Worm (Caenorhabditis elegans): ENCODE results near the gene gst-16.
"Not testable (repeated sequence)": the region's sequence is repeated elsewhere in the genome, so short reads cannot be mapped to it uniquely, and the experiment has no call there.

gst-16 gene

ce11 chrII:13664993-13665680 lies 40.9 kb upstream of the gst-16 start:
- no peak for TF ChIP-seq lsl-1 (GFP tag; optimal IDR thresholded peaks at IDR 0.05)
- no peak for TF ChIP-seq B0035.1 (tag; optimal IDR thresholded peaks at IDR 0.05)
- peak; percentile 59 for TF ChIP-seq nhr-80 (tag; optimal IDR thresholded peaks at IDR 0.05)
- TF ChIP-seq snpc-4 (GFP tag; optimal IDR thresholded peaks at IDR 0.05) = no peak
- peak; percentile 35 to 75 (median 62) for TF ChIP-seq snpc-4 (tag; optimal IDR thresholded peaks at IDR 0.05)
- TF ChIP-seq egl-18 (GFP tag; IDR thresholded peaks at IDR 0.05) = no peak
- TF ChIP-seq dpl-1 (GFP tag; optimal IDR thresholded peaks at IDR 0.05) = no peak
- TF ChIP-seq egrh-3 (GFP tag; IDR thresholded peaks at IDR 0.05) = no peak
- no peak for TF ChIP-seq Y53F4B.3 (GFP tag; IDR thresholded peaks at IDR 0.05)
- TF ChIP-seq hmg-20 (GFP tag; IDR thresholded peaks at IDR 0.05) = no peak
- TF ChIP-seq Y53G8AR.9 (GFP tag; conservative IDR thresholded peaks at IDR 0.05) = no peak
- TF ChIP-seq B0261.1 (tag; optimal IDR thresholded peaks at IDR 0.05) = no peak
- TF ChIP-seq rcor-1 (GFP tag; IDR thresholded peaks at IDR 0.05) = no peak
- no peak for TF ChIP-seq rec-8 (tag; optimal IDR thresholded peaks at IDR 0.05)
- TF ChIP-seq ztf-25 (GFP tag; IDR thresholded peaks at IDR 0.05) = no peak
- TF ChIP-seq cebp-1 (GFP tag; IDR thresholded peaks at IDR 0.05) = no peak
- peak; percentile 21 for TF ChIP-seq cebp-1 (tag; optimal IDR thresholded peaks at IDR 0.05)
- TF ChIP-seq mes-4 (tag; optimal IDR thresholded peaks at IDR 0.05) = no peak

DNA sequence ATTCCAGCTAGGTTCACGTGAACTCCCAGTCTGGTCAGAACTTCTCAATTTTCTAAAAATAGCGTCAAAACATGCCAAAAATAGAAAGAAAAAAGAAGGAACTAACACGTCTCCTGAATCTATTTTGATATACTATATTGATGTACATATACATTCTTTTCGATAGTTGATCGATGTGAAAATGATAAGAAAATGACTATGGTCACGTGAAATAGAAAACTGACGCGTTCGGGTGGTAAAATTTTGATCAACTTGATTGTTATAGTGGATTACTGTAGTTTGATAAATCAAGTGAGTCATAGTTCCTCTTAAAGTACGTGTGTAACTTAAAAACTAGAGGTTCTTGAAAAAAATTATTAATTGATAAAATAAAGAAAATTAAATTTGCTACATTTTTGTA lies 40.2 kb upstream of the gst-16 start:
- peak; percentile 19 for TF ChIP-seq lin-40 (tag; optimal IDR thresholded peaks at IDR 0.05)
- TF ChIP-seq nhr-80 (tag; optimal IDR thresholded peaks at IDR 0.05) = peak; percentile 43
- no peak for TF ChIP-seq ZK185.1 (tag; optimal IDR thresholded peaks at IDR 0.05; ENCODE audit: poor library complexity, severe bottlenecking)

- not testable (repeated sequence) for TF ChIP-seq ceh-40 (GFP tag; IDR thresholded peaks at IDR 0.05); pbrm-1 (GFP tag; IDR thresholded peaks at IDR 0.05); B0019.2 (GFP tag; conservative IDR thresholded peaks at IDR 0.05)
Observed at ce11 chrII:13661990-13662389, 37.8 kb upstream of the gst-16 start, which contains the start of gene C31C9.6. Gene C31C9.6 (minus strand): TSS chrII:13662090.

ce11 chrII:13658424-13658823 lies 34.2 kb upstream of the gst-16 start:
- TF ChIP-seq rpc-1 (optimal IDR thresholded peaks at IDR 0.05) (peak; percentile 22), rpc-1 (tag; optimal IDR thresholded peaks at IDR 0.05) (peak; percentile 63), ztf-25 (GFP tag; IDR thresholded peaks at IDR 0.05) (peak; percentile 71; the same call in 1 of the 2 replicates), D2030.7 (GFP tag; IDR thresholded peaks at IDR 0.05) (peak; percentile 64), dox-1 (GFP tag; IDR thresholded peaks at IDR 0.05) (peak; percentile 57), madf-6 (GFP tag; IDR thresholded peaks at IDR 0.05) (peak; percentile 32; the same call in 1 of the 2 replicates), hmg-1.2 (GFP tag; IDR thresholded peaks at IDR 0.05) (peak; percentile 56), pbrm-1 (GFP tag; IDR thresholded peaks at IDR 0.05) (peak; percentile 39; the same call in 1 of the 2 replicates), egrh-3 (GFP tag; IDR thresholded peaks at IDR 0.05) (0 out of 2 replicates have a peak, but pooled peaks have one; percentile 13), tbp1 (GFP tag; optimal IDR thresholded peaks at IDR 0.05) (peak; percentile 83), B0261.1 (tag; optimal IDR thresholded peaks at IDR 0.05) (peak; percentile 50), nfyb-1 (GFP tag; IDR thresholded peaks at IDR 0.05) (peak; percentile 73), lin-26 (GFP tag; IDR thresholded peaks at IDR 0.05) (peak; percentile 96), attf-6 (GFP tag; IDR thresholded peaks at IDR 0.05) (0 out of 2 replicates have a peak, but pooled peaks have one; percentile 29), cebp-2 (GFP tag; IDR thresholded peaks at IDR 0.05) (0 out of 2 replicates have a peak, but pooled peaks have one; percentile 64)
